Worm (Caenorhabditis elegans): ENCODE results near the gene cyp-33D3.

cyp-33D3 gene

ce11 chrV:18802077-18802476 is 34.9 kb downstream of the cyp-33D3 start, which contains the start of gene C54E10.11:
Gene C54E10.11 (minus strand): TSS chrV:18802177.
- TF ChIP-seq unc-130 (GFP tag; optimal IDR thresholded peaks at IDR 0.05): no peak
- no peak for TF ChIP-seq chd-7 (tag; optimal IDR thresholded peaks at IDR 0.05)
- TF ChIP-seq lin-40 (tag; optimal IDR thresholded peaks at IDR 0.05): no peak
- no peak for TF ChIP-seq snpc-1.3 (tag; optimal IDR thresholded peaks at IDR 0.05; ENCODE audit: insufficient read depth)
- TF ChIP-seq madf-3 (GFP tag; IDR thresholded peaks at IDR 0.05): no peak
- no peak for TF ChIP-seq T26A5.8 (tag; optimal IDR thresholded peaks at IDR 0.05)
- no peak for TF ChIP-seq F55B11.4 (tag; optimal IDR thresholded peaks at IDR 0.05; ENCODE audit: borderline replicate concordance, insufficient read depth)
- TF ChIP-seq K11D2.4 (GFP tag; IDR thresholded peaks at IDR 0.05): no peak
- TF ChIP-seq B0261.1 (tag; optimal IDR thresholded peaks at IDR 0.05): no peak
- TF ChIP-seq ztf-28 (GFP tag; IDR thresholded peaks at IDR 0.05): no peak
- no peak for TF ChIP-seq snpc-1.1 (tag; optimal IDR thresholded peaks at IDR 0.05; ENCODE audit: insufficient read depth)
- TF ChIP-seq aptf-2 (GFP tag; conservative IDR thresholded peaks at IDR 0.05): no peak
- TF ChIP-seq madf-8 (GFP tag; conservative IDR thresholded peaks at IDR 0.05): no peak
- TF ChIP-seq dpl-1 (GFP tag; optimal IDR thresholded peaks at IDR 0.05): no peak
- no peak for TF ChIP-seq lir-1 (GFP tag; conservative IDR thresholded peaks at IDR 0.05)

- TF ChIP-seq cebp-1 (GFP tag; IDR thresholded peaks at IDR 0.05): no peak
- no peak for TF ChIP-seq cebp-1 (tag; optimal IDR thresholded peaks at IDR 0.05)
- peak; percentile 17 for TF ChIP-seq nhr-80 (tag; optimal IDR thresholded peaks at IDR 0.05)
Measured at ce11 chrV:18800811-18801210, 36.2 kb downstream of the cyp-33D3 start, which contains the start of gene nhr-170. Gene nhr-170 (minus strand): TSS chrV:18800826.

- no peak for TF ChIP-seq cebp-1 (GFP tag; IDR thresholded peaks at IDR 0.05)
- peak; percentile 14 for TF ChIP-seq cebp-1 (tag; optimal IDR thresholded peaks at IDR 0.05)
- TF ChIP-seq ceh-91 (GFP tag; IDR thresholded peaks at IDR 0.05): no peak
- TF ChIP-seq Y67H2A.10 (GFP tag; conservative IDR thresholded peaks at IDR 0.05): no peak
- no peak for TF ChIP-seq K11D2.4 (GFP tag; IDR thresholded peaks at IDR 0.05)
Measured at ce11 chrV:18790658-18791057, 46.4 kb downstream of the cyp-33D3 start, which contains the start of gene nhr-231. Gene nhr-231 (plus strand): TSS chrV:18790958.

- TF ChIP-seq somi-1 (GFP tag; optimal IDR thresholded peaks at IDR 0.05) (no peak), repo-1 (tag; optimal IDR thresholded peaks at IDR 0.05) (no peak), nhr-80 (tag; optimal IDR thresholded peaks at IDR 0.05) (no peak), cebp-1 (GFP tag; IDR thresholded peaks at IDR 0.05) (peak; percentile 64; the same call in 1 of the 2 replicates), cebp-1 (tag; optimal IDR thresholded peaks at IDR 0.05) (peak; percentile 96)
Measured at ce11 chrV:18787417-18787918, 49.6 kb downstream of the cyp-33D3 start, which contains the start of gene Y17D7B.2. Gene Y17D7B.2 (plus strand): TSS chrV:18787739.

- TF ChIP-seq B0035.1 (tag; optimal IDR thresholded peaks at IDR 0.05): no peak
Measured at ce11 chrV:18786694-18787093, 50.3 kb downstream of the cyp-33D3 start, which contains the start of gene Y17D7B.3. Gene Y17D7B.3 (minus strand): TSS chrV:18786794.

- TF ChIP-seq mel-28 (tag; optimal IDR thresholded peaks at IDR 0.05; ENCODE audit: borderline replicate concordance): no peak
Measured at ce11 chrV:18783474-18783873, 53.6 kb downstream of the cyp-33D3 start, which contains the start of gene Y17D7B.10. Gene Y17D7B.10 (plus strand): TSS chrV:18783716.

ce11 chrV:18782747-18783146 is 54.3 kb downstream of the cyp-33D3 start:
- TF ChIP-seq madf-8 (GFP tag; conservative IDR thresholded peaks at IDR 0.05) (no peak), cebp-2 (GFP tag; IDR thresholded peaks at IDR 0.05) (no peak), sptf-2 (GFP tag; optimal IDR thresholded peaks at IDR 0.05) (no peak), ztf-18 (tag; optimal IDR thresholded peaks at IDR 0.05) (no peak), Y95B8A.8 (GFP tag; IDR thresholded peaks at IDR 0.05) (no peak), dox-1 (GFP tag; IDR thresholded peaks at IDR 0.05) (peak; percentile 61), somi-1 (GFP tag; optimal IDR thresholded peaks at IDR 0.05) (no peak), lsl-1 (GFP tag; optimal IDR thresholded peaks at IDR 0.05) (no peak), T26A5.8 (tag; optimal IDR thresholded peaks at IDR 0.05) (no peak), aptf-3 (GFP tag; IDR thresholded peaks at IDR 0.05) (no peak), F39B2.1 (GFP tag; IDR thresholded peaks at IDR 0.05) (no peak), cebp-1 (GFP tag; IDR thresholded peaks at IDR 0.05) (no peak), cebp-1 (tag; optimal IDR thresholded peaks at IDR 0.05) (peak; percentile 32), hmg-1.2 (GFP tag; IDR thresholded peaks at IDR 0.05) (peak; percentile 27; the same call in 1 of the 2 replicates), zfh-2 (GFP tag; conservative IDR thresholded peaks at IDR 0.05) (peak; percentile 48), tlf-1 (GFP tag; optimal IDR thresholded peaks at IDR 0.05) (no peak), ccch-3 (GFP tag; optimal IDR thresholded peaks at IDR 0.05) (no peak)

All from whole organism, young adult.